Fruit fly (Drosophila melanogaster): ENCODE results near the gene CG15484.

The CG15484 gene

DNA sequence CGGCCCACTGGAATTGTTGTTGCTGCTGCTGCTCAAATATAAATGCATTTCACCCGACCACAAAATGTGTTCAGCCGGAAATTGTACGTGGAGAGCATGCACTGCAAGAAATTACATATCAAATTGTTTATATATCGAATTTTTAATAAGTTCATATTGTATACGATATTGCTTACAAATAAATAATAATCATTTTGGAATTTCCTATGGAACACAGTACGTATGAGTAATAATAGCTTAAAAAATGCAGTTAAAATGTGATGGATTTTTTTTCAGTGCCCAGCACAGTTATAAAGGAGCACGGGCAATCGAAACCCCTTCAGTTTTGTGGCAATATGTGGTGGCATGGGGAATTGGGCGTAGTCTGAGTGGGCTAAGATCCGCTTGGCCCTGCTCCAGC, 48.9 kb upstream of the CG15484 start:
- TF ChIP-seq nmo (GFP tag; optimal IDR thresholded peaks at IDR 0.05) = peak; percentile 8
- no peak for TF ChIP-seq Dfd (GFP tag; optimal IDR thresholded peaks at IDR 0.05)
- peak; percentile 66 for TF ChIP-seq Ets65A (GFP tag)
- TF ChIP-seq CG15514 (GFP tag; optimal IDR thresholded peaks at IDR 0.05) = no peak
- peak; percentile 23 for TF ChIP-seq CG15601 (tag; optimal IDR thresholded peaks at IDR 0.05)
- TF ChIP-seq sqz (GFP tag; optimal IDR thresholded peaks at IDR 0.05) = no peak
- TF ChIP-seq sens (GFP tag) = peak; percentile 74
- peak; percentile 25 for TF ChIP-seq Blimp-1 (GFP tag; optimal IDR thresholded peaks at IDR 0.05)

DNA sequence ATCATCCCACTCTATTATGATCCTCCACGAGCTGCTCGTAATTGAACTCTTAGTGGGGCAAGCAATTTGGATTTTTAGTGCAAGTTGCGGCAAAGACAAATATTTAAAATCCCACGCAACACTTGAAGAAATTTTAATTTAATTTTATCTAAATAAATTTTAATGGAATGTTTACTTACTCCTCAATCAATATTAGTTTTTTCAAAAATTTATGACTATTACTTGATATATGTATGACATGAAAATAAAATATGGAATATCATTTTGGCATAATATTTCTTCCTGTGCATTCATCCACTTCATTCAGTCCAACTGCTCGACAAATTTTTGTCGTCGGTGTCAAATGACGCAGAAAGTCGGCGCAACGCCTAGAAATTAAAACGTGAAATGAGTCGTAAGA, 42.5 kb upstream of the CG15484 start:
- TF ChIP-seq CG31441 (GFP tag; IDR thresholded peaks at IDR 0.05) = peak; percentile 36
- TF ChIP-seq row (GFP tag; IDR thresholded peaks at IDR 0.05) = peak; percentile 24; the same call in 1 of the 3 replicates
- no peak for TF ChIP-seq insv (GFP tag; optimal IDR thresholded peaks at IDR 0.05)
- TF ChIP-seq CG9727 (GFP tag; optimal IDR thresholded peaks at IDR 0.05) = peak; percentile 7
- no peak for TF ChIP-seq CG7357 (GFP tag; IDR thresholded peaks at IDR 0.05)
- TF ChIP-seq CG3995 (GFP tag; optimal IDR thresholded peaks at IDR 0.05) = no peak
- peak; percentile 78 for TF ChIP-seq sens (GFP tag)
- peak; percentile 38 for TF ChIP-seq Blimp-1 (GFP tag; optimal IDR thresholded peaks at IDR 0.05)
- TF ChIP-seq Bdp1 (GFP tag; optimal IDR thresholded peaks at IDR 0.05) = no peak
- TF ChIP-seq scrt (GFP tag; optimal IDR thresholded peaks at IDR 0.05) = no peak
- no peak for TF ChIP-seq kay (GFP tag; optimal IDR thresholded peaks at IDR 0.05)
- no peak for TF ChIP-seq CG9876 (GFP tag; optimal IDR thresholded peaks at IDR 0.05)
- TF ChIP-seq CG6689 (GFP tag; IDR thresholded peaks at IDR 0.05) = 0 out of 2 replicates have a peak, but pooled peaks have one; percentile 8
- peak; percentile 2 for TF ChIP-seq CG10267 (tag; optimal IDR thresholded peaks at IDR 0.05)
- TF ChIP-seq CG31365 (tag; optimal IDR thresholded peaks at IDR 0.05) = no peak
- no peak for TF ChIP-seq Aef1 (GFP tag; IDR thresholded peaks at IDR 0.05)
- TF ChIP-seq CG31388 (GFP tag; optimal IDR thresholded peaks at IDR 0.05) = no peak
- peak in 1 of 2 experiments; percentile 63 for TF ChIP-seq Hr51 (GFP tag; optimal IDR thresholded peaks at IDR 0.05)
- TF ChIP-seq cato (GFP tag; optimal IDR thresholded peaks at IDR 0.05; ENCODE audit: borderline replicate concordance) = no peak
- no peak for TF ChIP-seq oc (tag; optimal IDR thresholded peaks at IDR 0.05)
- TF ChIP-seq Kr (GFP tag; optimal IDR thresholded peaks at IDR 0.05) = no peak
- peak; percentile 41 for TF ChIP-seq Sox102F (GFP tag; optimal IDR thresholded peaks at IDR 0.05)
- no peak for TF ChIP-seq CG6272 (GFP tag; IDR thresholded peaks at IDR 0.05)
- TF ChIP-seq CG15269 (tag; optimal IDR thresholded peaks at IDR 0.05) = peak; percentile 21
- TF ChIP-seq p53 (GFP tag; optimal IDR thresholded peaks at IDR 0.05) = no peak
- TF ChIP-seq CG12744 (GFP tag; optimal IDR thresholded peaks at IDR 0.05) = no peak
- no peak for TF ChIP-seq Dref (GFP tag; IDR thresholded peaks at IDR 0.05)
- TF ChIP-seq btn (GFP tag; optimal IDR thresholded peaks at IDR 0.05) = no peak
- no peak for TF ChIP-seq Ets97D (GFP tag; optimal IDR thresholded peaks at IDR 0.05)
- no peak for TF ChIP-seq rib (GFP tag; IDR thresholded peaks at IDR 0.05)
- TF ChIP-seq nerfin-2 (GFP tag; IDR thresholded peaks at IDR 0.05; ENCODE audit: partially characterized antibody) = no peak
- peak; percentile 10 for TF ChIP-seq PHDP (tag; optimal IDR thresholded peaks at IDR 0.05)
- no peak for TF ChIP-seq Dip2 (GFP tag; IDR thresholded peaks at IDR 0.05)
- no peak for TF ChIP-seq CG13775 (GFP tag; optimal IDR thresholded peaks at IDR 0.05)
- no peak for TF ChIP-seq Ets65A (GFP tag)
- TF ChIP-seq run (tag; optimal IDR thresholded peaks at IDR 0.05) = no peak
- no peak for TF ChIP-seq Nf-YA (GFP tag; IDR thresholded peaks at IDR 0.05)
- TF ChIP-seq Dek (tag; optimal IDR thresholded peaks at IDR 0.05) = no peak
- no peak for TF ChIP-seq Hsf (GFP tag; optimal IDR thresholded peaks at IDR 0.05)
- no peak for TF ChIP-seq danr (GFP tag; IDR thresholded peaks at IDR 0.05)
- no peak for TF ChIP-seq Hmr (GFP tag; optimal IDR thresholded peaks at IDR 0.05)
- TF ChIP-seq CG2678 (tag; optimal IDR thresholded peaks at IDR 0.05) = peak; percentile 39
- TF ChIP-seq CG7556 (GFP tag; optimal IDR thresholded peaks at IDR 0.05) = peak; percentile 21
- no peak for TF ChIP-seq Sin3A (optimal IDR thresholded peaks at IDR 0.05)
- no peak for TF ChIP-seq CrebB (tag; optimal IDR thresholded peaks at IDR 0.05)

Data from whole organism, embryonic.